Worm (Caenorhabditis elegans): ENCODE data around the gene lbp-4.

ce11 chrV:7808444-7808843, 11.9 kb upstream of the lbp-4 start:
- TF ChIP-seq sox-4 (tag; optimal IDR thresholded peaks at IDR 0.05) (no peak), nfya-1 (tag; optimal IDR thresholded peaks at IDR 0.05) (no peak), elt-2 (tag; optimal IDR thresholded peaks at IDR 0.05) (no peak), pha-4 (tag; optimal IDR thresholded peaks at IDR 0.05) (no peak), unc-42 (tag; optimal IDR thresholded peaks at IDR 0.05) (no peak), ceh-34 (tag; optimal IDR thresholded peaks at IDR 0.05) (no peak), nhr-11 (tag; optimal IDR thresholded peaks at IDR 0.05) (no peak), sox-2 (GFP tag; IDR thresholded peaks at IDR 0.05) (no peak), nhr-232 (tag; optimal IDR thresholded peaks at IDR 0.05) (no peak), ztf-16 (tag; optimal IDR thresholded peaks at IDR 0.05) (no peak), Y22D7AL.16 (tag; optimal IDR thresholded peaks at IDR 0.05) (no peak)

Measured in whole organism, late embryonic.